Worm (Caenorhabditis elegans): ENCODE results near the gene col-174.

DNA sequence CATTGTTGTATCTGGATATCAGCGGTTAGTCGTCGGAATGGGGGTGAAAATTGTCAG lies 26.8 kb downstream of the col-174 start, which contains the start of the genes unc-98 and F08C6.18:
- TF ChIP-seq T07F8.4 (tag; optimal IDR thresholded peaks at IDR 0.05) (no peak), lin-54 (GFP tag; optimal IDR thresholded peaks at IDR 0.05) (no peak), nhr-27 (tag; optimal IDR thresholded peaks at IDR 0.05) (no peak), snpc-4 (GFP tag; optimal IDR thresholded peaks at IDR 0.05) (no peak), snpc-4 (tag; optimal IDR thresholded peaks at IDR 0.05) (no peak), F22D6.2 (tag; optimal IDR thresholded peaks at IDR 0.05) (no peak), rec-8 (tag; optimal IDR thresholded peaks at IDR 0.05) (no peak), bed-1 (GFP tag; IDR thresholded peaks at IDR 0.05) (no peak), unc-130 (GFP tag; optimal IDR thresholded peaks at IDR 0.05) (no peak)

All from whole organism, young adult.